Fruit fly (Drosophila melanogaster): ENCODE results near the gene Lint-1.

Gene Lint-1

dm6 chrX:11153826-11154510 lies 4.8 kb downstream of the Lint-1 start, which contains the start of the genes rtv and Dlic (continued):
- no peak for TF ChIP-seq CG17186 (GFP tag; optimal IDR thresholded peaks at IDR 0.05)
- no peak for TF ChIP-seq tgo (GFP tag; IDR thresholded peaks at IDR 0.05)
- TF ChIP-seq disco-r (GFP tag; optimal IDR thresholded peaks at IDR 0.05) = no peak
- TF ChIP-seq CG15269 (tag; optimal IDR thresholded peaks at IDR 0.05) = peak; percentile 17
- peak; percentile 1 for TF ChIP-seq chn (GFP tag; optimal IDR thresholded peaks at IDR 0.05)
- no peak for TF ChIP-seq so (GFP tag; IDR thresholded peaks at IDR 0.05)
- peak; percentile 29 for TF ChIP-seq Myb (GFP tag; optimal IDR thresholded peaks at IDR 0.05)
- TF ChIP-seq lola (GFP tag; optimal IDR thresholded peaks at IDR 0.05) = no peak
- no peak for TF ChIP-seq ato (GFP tag; IDR thresholded peaks at IDR 0.05; ENCODE audit: partially characterized antibody)
- no peak for TF ChIP-seq chm (GFP tag; IDR thresholded peaks at IDR 0.05)
- TF ChIP-seq slou (GFP tag; optimal IDR thresholded peaks at IDR 0.05) = no peak
- TF ChIP-seq CG8290 (GFP tag; optimal IDR thresholded peaks at IDR 0.05) = peak; percentile 52
- TF ChIP-seq CG8290 (tag; optimal IDR thresholded peaks at IDR 0.05) = peak; percentile 17 to 23
- TF ChIP-seq Ptx1 (GFP tag; IDR thresholded peaks at IDR 0.05) = peak; percentile 37; the same call in 1 of the 2 replicates
- TF ChIP-seq CG33557 (GFP tag; optimal IDR thresholded peaks at IDR 0.05) = peak; percentile 6
- 0 out of 3 replicates have a peak, but pooled peaks have one; percentile 23 for TF ChIP-seq Mrtf (GFP tag; IDR thresholded peaks at IDR 0.05)
- TF ChIP-seq CG7357 (GFP tag; IDR thresholded peaks at IDR 0.05) = no peak
- TF ChIP-seq Hr51 (GFP tag; optimal IDR thresholded peaks at IDR 0.05) = no peak
- TF ChIP-seq psq (GFP tag; optimal IDR thresholded peaks at IDR 0.05) = peak; percentile 99
- TF ChIP-seq pzg (GFP tag; optimal IDR thresholded peaks at IDR 0.05) = peak; percentile 63
- TF ChIP-seq CG7745 (tag; optimal IDR thresholded peaks at IDR 0.05) = no peak
- peak; percentile 56 for TF ChIP-seq Hmr (GFP tag; optimal IDR thresholded peaks at IDR 0.05)
- TF ChIP-seq CG1647 (GFP tag; optimal IDR thresholded peaks at IDR 0.05) = peak; percentile 1
- no peak for TF ChIP-seq CG4617 (GFP tag; optimal IDR thresholded peaks at IDR 0.05; ENCODE audit: borderline replicate concordance)
- TF ChIP-seq CG17568 (GFP tag; optimal IDR thresholded peaks at IDR 0.05) = no peak
- TF ChIP-seq sima (GFP tag; optimal IDR thresholded peaks at IDR 0.05) = no peak
- no peak for TF ChIP-seq ems (GFP tag; optimal IDR thresholded peaks at IDR 0.05)
- peak; percentile 1 for TF ChIP-seq unpg (GFP tag; optimal IDR thresholded peaks at IDR 0.05)
- no peak for TF ChIP-seq CG9609 (GFP tag; optimal IDR thresholded peaks at IDR 0.05)
- TF ChIP-seq CG9727 (GFP tag; optimal IDR thresholded peaks at IDR 0.05) = peak; percentile 24
- TF ChIP-seq chif (GFP tag; optimal IDR thresholded peaks at IDR 0.05) = peak in 1 of 2 experiments; percentile 10
- peak; percentile 8 for TF ChIP-seq pita (GFP tag; optimal IDR thresholded peaks at IDR 0.05)
- peak; percentile 62 for TF ChIP-seq HLH4C (GFP tag; IDR thresholded peaks at IDR 0.05; ENCODE audit: partially characterized antibody)
- no peak for TF ChIP-seq ken (GFP tag; IDR thresholded peaks at IDR 0.05)
- TF ChIP-seq CG6813 (GFP tag; optimal IDR thresholded peaks at IDR 0.05) = no peak
- TF ChIP-seq abd-A (tag; optimal IDR thresholded peaks at IDR 0.05) = no peak
- peak; percentile 65; the same call in 2 of the 3 replicates for TF ChIP-seq CG34224 (GFP tag; IDR thresholded peaks at IDR 0.05; ENCODE audit: partially characterized antibody)
- TF ChIP-seq CG7839 (tag; optimal IDR thresholded peaks at IDR 0.05) = peak; percentile 15
- TF ChIP-seq Doc3 (GFP tag; IDR thresholded peaks at IDR 0.05; ENCODE audit: partially characterized antibody) = peak; percentile 75
- TF ChIP-seq gt (GFP tag; IDR thresholded peaks at IDR 0.05) = no peak
- no peak for TF ChIP-seq prd (optimal IDR thresholded peaks at IDR 0.05)
- 0 out of 3 replicates have a peak, but pooled peaks have one; percentile 16 for TF ChIP-seq prd (GFP tag; IDR thresholded peaks at IDR 0.05)
- no peak for TF ChIP-seq CG15601 (tag; optimal IDR thresholded peaks at IDR 0.05)
- no peak for TF ChIP-seq CG5953 (GFP tag; IDR thresholded peaks at IDR 0.05)
- TF ChIP-seq CG6689 (GFP tag; IDR thresholded peaks at IDR 0.05) = no peak
- TF ChIP-seq pnt (GFP tag; optimal IDR thresholded peaks at IDR 0.05) = peak; percentile 15
- TF ChIP-seq btn (GFP tag; optimal IDR thresholded peaks at IDR 0.05) = no peak
- TF ChIP-seq crol (GFP tag; IDR thresholded peaks at IDR 0.05) = peak; percentile 64
- TF ChIP-seq inv (GFP tag; IDR thresholded peaks at IDR 0.05; ENCODE audit: partially characterized antibody) = peak; percentile 63

Data from whole organism, embryonic.